Worm (Caenorhabditis elegans): Measurements from ENCODE around the gene Y44A6D.3.

ce11 chrV:20782188-20782587 lies 10.0 kb downstream of the Y44A6D.3 start:
- TF ChIP-seq mes-2 (tag; optimal IDR thresholded peaks at IDR 0.05; ENCODE audit: poor library complexity, severe bottlenecking) (no peak), zip-2 (tag; optimal IDR thresholded peaks at IDR 0.05) (no peak), nhr-77 (tag; optimal IDR thresholded peaks at IDR 0.05) (no peak), nhr-25 (tag; optimal IDR thresholded peaks at IDR 0.05; ENCODE audit: borderline replicate concordance, insufficient read depth) (no peak), ces-1 (GFP tag; optimal IDR thresholded peaks at IDR 0.05) (peak; percentile 94), R02D3.7 (tag; optimal IDR thresholded peaks at IDR 0.05) (no peak), lir-3 (tag; optimal IDR thresholded peaks at IDR 0.05) (no peak), jun-1 (tag; optimal IDR thresholded peaks at IDR 0.05) (no peak), nhr-11 (tag; optimal IDR thresholded peaks at IDR 0.05) (peak; percentile 43), lin-13 (GFP tag; optimal IDR thresholded peaks at IDR 0.05) (no peak), ztf-7 (tag; optimal IDR thresholded peaks at IDR 0.05) (no peak), lin-15B (tag; optimal IDR thresholded peaks at IDR 0.05) (no peak), zag-1 (tag; optimal IDR thresholded peaks at IDR 0.05) (no peak), nhr-41 (GFP tag; IDR thresholded peaks at IDR 0.05) (no peak)

All from whole organism, L4 larva.